Worm (Caenorhabditis elegans): ENCODE measurements around the gene cup-4.

cup-4 gene

DNA sequence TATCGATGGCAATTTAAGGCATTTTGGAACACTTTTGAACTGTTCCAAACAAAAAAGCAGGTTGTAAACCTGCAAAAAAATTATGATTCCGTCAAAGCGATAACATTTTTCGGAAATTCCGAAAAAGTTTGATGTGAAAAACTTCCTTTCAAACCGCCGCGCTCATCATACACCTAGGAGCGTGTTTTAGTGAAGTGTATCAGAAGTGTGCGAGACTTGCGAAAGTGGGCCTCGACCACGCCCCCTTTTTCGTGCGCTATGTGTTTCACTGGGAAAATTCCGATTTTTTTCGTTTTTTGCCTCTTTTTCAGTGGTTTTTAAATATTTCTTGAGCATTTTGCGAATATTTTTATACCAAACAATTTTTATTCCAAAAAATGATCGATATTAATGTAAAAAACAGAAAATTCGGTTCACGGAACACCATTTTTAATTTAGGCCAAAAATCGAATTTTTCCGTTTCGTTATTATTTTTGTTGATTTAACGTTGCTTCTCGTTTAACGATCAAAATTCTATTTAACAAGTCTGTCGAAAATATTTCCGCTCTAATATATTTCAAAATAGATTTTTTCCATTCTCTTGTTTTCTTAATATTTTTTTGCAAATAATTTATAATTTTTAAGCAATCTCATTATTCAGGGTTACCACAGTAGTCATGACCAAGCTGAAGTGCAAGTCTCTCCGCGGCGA is 11.7 kb upstream of the cup-4 start, which contains the start of gene rpl-35 (continued):
- peak; percentile 83 for TF ChIP-seq unc-55 (GFP tag; optimal IDR thresholded peaks at IDR 0.05)
- TF ChIP-seq ceh-34 (tag; optimal IDR thresholded peaks at IDR 0.05) = peak; percentile 99
- TF ChIP-seq pax-1 (tag; optimal IDR thresholded peaks at IDR 0.05) = peak; percentile 89
- TF ChIP-seq fax-1 (tag; optimal IDR thresholded peaks at IDR 0.05) = peak; percentile 58
- peak; percentile 89 for TF ChIP-seq pqm-1 (tag; optimal IDR thresholded peaks at IDR 0.05)
- TF ChIP-seq dve-1 (tag; optimal IDR thresholded peaks at IDR 0.05) = peak; percentile 97
- TF ChIP-seq syd-9 (tag; optimal IDR thresholded peaks at IDR 0.05) = peak; percentile 92
- peak; percentile 84 for TF ChIP-seq ceh-22 (tag; optimal IDR thresholded peaks at IDR 0.05)
- TF ChIP-seq pat-9 (tag; optimal IDR thresholded peaks at IDR 0.05) = peak; percentile 86
- TF ChIP-seq ceh-14 (tag; optimal IDR thresholded peaks at IDR 0.05) = peak; percentile 97
- peak; percentile 38 for TF ChIP-seq C38D4.7 (GFP tag; optimal IDR thresholded peaks at IDR 0.05)
- peak; percentile 96 for TF ChIP-seq elt-2 (tag; optimal IDR thresholded peaks at IDR 0.05)
- peak; percentile 84 for TF ChIP-seq ets-4 (tag; optimal IDR thresholded peaks at IDR 0.05)
- peak; percentile 83 for TF ChIP-seq ceh-48 (tag; optimal IDR thresholded peaks at IDR 0.05)
- TF ChIP-seq tbx-7 (tag; optimal IDR thresholded peaks at IDR 0.05) = peak; percentile 75
- peak; percentile 88 for TF ChIP-seq hlh-30 (tag; optimal IDR thresholded peaks at IDR 0.05; ENCODE audit: insufficient read depth)
- TF ChIP-seq sdc-2 (tag; optimal IDR thresholded peaks at IDR 0.05) = peak; percentile 78
- peak; percentile 79 for TF ChIP-seq ahr-1 (tag; optimal IDR thresholded peaks at IDR 0.05)
- peak; percentile 99 for TF ChIP-seq rnt-1 (tag; optimal IDR thresholded peaks at IDR 0.05)
- no peak for TF ChIP-seq pag-3 (tag; optimal IDR thresholded peaks at IDR 0.05; ENCODE audit: borderline replicate concordance)
- no peak for TF ChIP-seq fkh-10 (GFP tag; optimal IDR thresholded peaks at IDR 0.05)
- peak; percentile 90 for TF ChIP-seq F13H6.1 (tag; optimal IDR thresholded peaks at IDR 0.05)
- TF ChIP-seq pha-2 (tag; optimal IDR thresholded peaks at IDR 0.05) = peak; percentile 57
- TF ChIP-seq nhr-232 (tag; optimal IDR thresholded peaks at IDR 0.05) = no peak
- peak; percentile 79 for TF ChIP-seq ceh-19 (GFP tag; optimal IDR thresholded peaks at IDR 0.05)
- peak; percentile 91 for TF ChIP-seq pros-1 (tag; optimal IDR thresholded peaks at IDR 0.05)
- no peak for TF ChIP-seq ama-1 (optimal IDR thresholded peaks at IDR 0.05)
- TF ChIP-seq C08G9.2 (tag; optimal IDR thresholded peaks at IDR 0.05) = peak; percentile 86
- TF ChIP-seq sox-2 (GFP tag; IDR thresholded peaks at IDR 0.05) = peak; percentile 84
- peak; percentile 55 for TF ChIP-seq ceh-30 (tag; optimal IDR thresholded peaks at IDR 0.05)
- peak; percentile 98 for TF ChIP-seq ceh-31 (tag; optimal IDR thresholded peaks at IDR 0.05)
- peak; percentile 78 for TF ChIP-seq gmeb-2 (tag; optimal IDR thresholded peaks at IDR 0.05)
- TF ChIP-seq K02D7.2 (tag; optimal IDR thresholded peaks at IDR 0.05) = peak; percentile 77
- no peak for TF ChIP-seq hlh-6 (tag; optimal IDR thresholded peaks at IDR 0.05)
- peak; percentile 49 for TF ChIP-seq zip-5 (tag; optimal IDR thresholded peaks at IDR 0.05)
- TF ChIP-seq fkh-6 (tag; optimal IDR thresholded peaks at IDR 0.05) = no peak
- TF ChIP-seq lim-6 (tag; optimal IDR thresholded peaks at IDR 0.05) = peak; percentile 78

DNA sequence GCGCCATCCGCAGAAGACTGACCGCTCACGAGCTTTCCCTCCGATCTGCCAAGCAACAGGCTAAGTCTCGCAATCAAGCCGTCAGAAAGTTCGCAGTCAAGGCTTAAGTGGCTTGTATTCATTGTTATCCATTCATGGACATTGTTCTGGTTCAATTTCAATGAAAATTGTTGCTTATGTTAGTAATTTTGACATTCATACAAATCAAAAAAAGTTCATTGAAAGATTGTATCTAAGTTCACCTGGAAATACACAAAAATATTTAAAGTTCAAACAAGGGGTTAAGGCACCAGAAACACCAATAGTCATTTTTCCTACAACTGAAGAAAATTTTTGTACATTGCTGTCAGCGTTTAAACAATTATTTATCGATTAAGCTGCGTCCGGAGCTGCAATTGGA is 10.8 kb upstream of the cup-4 start:
- TF ChIP-seq ceh-24 (tag; optimal IDR thresholded peaks at IDR 0.05) = no peak
- TF ChIP-seq nfya-1 (tag; optimal IDR thresholded peaks at IDR 0.05) = no peak
- no peak for TF ChIP-seq ttx-3 (tag; optimal IDR thresholded peaks at IDR 0.05)
- TF ChIP-seq ref-2 (tag; optimal IDR thresholded peaks at IDR 0.05) = no peak
- no peak for TF ChIP-seq zip-5 (tag; optimal IDR thresholded peaks at IDR 0.05)
- TF ChIP-seq unc-42 (tag; optimal IDR thresholded peaks at IDR 0.05) = no peak
- no peak for TF ChIP-seq elt-4 (tag; optimal IDR thresholded peaks at IDR 0.05)
- TF ChIP-seq mec-3 (tag; optimal IDR thresholded peaks at IDR 0.05; ENCODE audit: borderline replicate concordance) = no peak
- TF ChIP-seq ceh-14 (tag; optimal IDR thresholded peaks at IDR 0.05) = no peak
- no peak for TF ChIP-seq C08G9.2 (tag; optimal IDR thresholded peaks at IDR 0.05)
- no peak for TF ChIP-seq ceh-22 (tag; optimal IDR thresholded peaks at IDR 0.05)
- no peak for TF ChIP-seq syd-9 (tag; optimal IDR thresholded peaks at IDR 0.05)

Measured in whole organism, late embryonic.